Worm (Caenorhabditis elegans) whole organism, L4 larva: ENCODE results near the gene ric-8.

Experiments
- F44E2.7 ChIP-seq: fragments of 200-800 bp; sonication (Bioruptor generic); IDR thresholded peaks from 2 replicates; pipeline ENCODE4 v2.1.2; 2022; ENCODE audit warnings: missing genetic modification characterization, missing compliant biosample characterization
- ztf-11 ChIP-seq: fragments of 150-350 bp; optimal IDR thresholded peaks from 2 replicates; lab custom pipeline; 2014; ENCODE audit warnings: missing biosample characterization, missing genetic modification characterization

- TF ChIP-seq ztf-11 (tag; lab: Kevin White, UChicago), result no peak
- TF ChIP-seq F44E2.7 (GFP tag; lab: Robert Waterston, UW), result no peak
Measured at ce11 chrIV:2688716-2689307, 46.0 kb downstream of the ric-8 start, which contains the start of gene egrh-3.
